Fruit fly (Drosophila melanogaster): ENCODE measurements around the gene CG33269.
"Not testable (repeated sequence)": the region's sequence is repeated elsewhere in the genome, so short reads cannot be mapped to it uniquely, and the experiment has no call there.

The CG33269 gene

DNA sequence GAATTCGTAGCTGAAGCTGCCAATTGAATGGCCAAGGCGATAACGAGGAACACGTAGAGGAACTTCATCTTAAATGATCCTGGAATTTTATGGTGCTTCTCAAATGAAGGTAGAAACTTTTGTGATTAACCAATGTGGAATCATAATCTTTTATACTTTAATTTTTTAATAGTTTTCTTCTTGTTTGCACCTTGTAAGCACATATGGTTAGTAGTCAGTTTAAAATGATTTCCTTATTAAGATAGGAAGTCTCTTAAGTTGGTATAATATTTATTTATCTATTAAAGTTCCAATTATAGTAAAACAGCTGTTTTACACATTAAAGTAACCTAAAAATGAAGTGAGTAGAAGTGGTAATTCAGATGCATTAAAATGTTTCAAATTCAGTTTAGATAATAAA, 1.1 kb downstream of the CG33269 start, which contains the start of gene CG43391:
TSS of gene CG43391 (minus strand) at position 101 of the 400 bp plus-strand sequence.
- TF ChIP-seq CG10348 (GFP tag; IDR thresholded peaks at IDR 0.05) = no peak
- TF ChIP-seq CG4496 (GFP tag; IDR thresholded peaks at IDR 0.05) = no peak
- TF ChIP-seq D1 (tag; optimal IDR thresholded peaks at IDR 0.05) = no peak
- TF ChIP-seq CG8159 (tag; optimal IDR thresholded peaks at IDR 0.05) = no peak
- TF ChIP-seq fd96Ca (GFP tag; IDR thresholded peaks at IDR 0.05) = no peak
- no peak for TF ChIP-seq Ets98B (GFP tag; IDR thresholded peaks at IDR 0.05)
- no peak for TF ChIP-seq CG13204 (GFP tag; optimal IDR thresholded peaks at IDR 0.05)
- TF ChIP-seq CG32121 (GFP tag; IDR thresholded peaks at IDR 0.05) = no peak
- no peak for TF ChIP-seq CG8301 (tag; optimal IDR thresholded peaks at IDR 0.05)
- TF ChIP-seq Pif1B (GFP tag; optimal IDR thresholded peaks at IDR 0.05) = no peak
- TF ChIP-seq gl (tag; optimal IDR thresholded peaks at IDR 0.05) = no peak
- no peak for TF ChIP-seq Pif1A (GFP tag; optimal IDR thresholded peaks at IDR 0.05)
- TF ChIP-seq EcR (GFP tag; optimal IDR thresholded peaks at IDR 0.05) = no peak
- TF ChIP-seq CG9948 (tag; optimal IDR thresholded peaks at IDR 0.05) = no peak
- TF ChIP-seq Snoo (tag; optimal IDR thresholded peaks at IDR 0.05) = no peak
- no peak for TF ChIP-seq CG12605 (GFP tag; IDR thresholded peaks at IDR 0.05)
- TF ChIP-seq CG14655 (GFP tag; optimal IDR thresholded peaks at IDR 0.05) = no peak
- no peak for TF ChIP-seq rn (GFP tag; IDR thresholded peaks at IDR 0.05)

DNA sequence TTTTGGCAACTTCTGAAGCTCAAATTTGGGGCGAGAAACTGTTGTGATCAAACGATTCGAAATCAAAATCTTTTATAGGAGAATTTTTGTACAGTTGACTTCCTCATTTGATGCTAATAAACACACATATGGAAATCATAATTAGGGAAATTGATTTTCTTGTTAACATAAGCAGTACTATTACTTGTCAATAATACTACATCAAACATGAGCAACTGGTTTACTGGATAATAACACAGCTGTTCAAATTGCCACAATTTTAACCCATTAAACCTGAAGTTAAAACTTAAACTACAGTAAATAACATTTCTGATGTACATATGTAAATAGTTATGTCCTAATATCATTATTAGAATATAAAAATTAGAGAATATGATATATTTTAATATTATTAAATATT, 2.1 kb downstream of the CG33269 start, which contains the start of gene CG43390:
TSS of gene CG43390 (minus strand) at position 32 of the 400 bp plus-strand sequence.
- no peak for TF ChIP-seq gl (tag; optimal IDR thresholded peaks at IDR 0.05)
- TF ChIP-seq CG10348 (GFP tag; IDR thresholded peaks at IDR 0.05) = no peak
- no peak for TF ChIP-seq CG34367 (tag; optimal IDR thresholded peaks at IDR 0.05)
- no peak for TF ChIP-seq Ets98B (GFP tag; IDR thresholded peaks at IDR 0.05)
- no peak for TF ChIP-seq rn (GFP tag; IDR thresholded peaks at IDR 0.05)
- TF ChIP-seq D1 (tag; optimal IDR thresholded peaks at IDR 0.05) = no peak
- no peak for TF ChIP-seq fd96Ca (GFP tag; IDR thresholded peaks at IDR 0.05)
- no peak for TF ChIP-seq CG4496 (GFP tag; IDR thresholded peaks at IDR 0.05)
- TF ChIP-seq CG14655 (GFP tag; optimal IDR thresholded peaks at IDR 0.05) = no peak
- no peak for TF ChIP-seq CG9948 (tag; optimal IDR thresholded peaks at IDR 0.05)
- no peak for TF ChIP-seq CG8159 (tag; optimal IDR thresholded peaks at IDR 0.05)
- TF ChIP-seq CG13204 (GFP tag; optimal IDR thresholded peaks at IDR 0.05) = no peak
- no peak for TF ChIP-seq Pif1A (GFP tag; optimal IDR thresholded peaks at IDR 0.05)
- no peak for TF ChIP-seq Snoo (tag; optimal IDR thresholded peaks at IDR 0.05)
- TF ChIP-seq CG32121 (GFP tag; IDR thresholded peaks at IDR 0.05) = no peak
- TF ChIP-seq Pif1B (GFP tag; optimal IDR thresholded peaks at IDR 0.05) = no peak
- TF ChIP-seq CG12605 (GFP tag; IDR thresholded peaks at IDR 0.05) = no peak

DNA sequence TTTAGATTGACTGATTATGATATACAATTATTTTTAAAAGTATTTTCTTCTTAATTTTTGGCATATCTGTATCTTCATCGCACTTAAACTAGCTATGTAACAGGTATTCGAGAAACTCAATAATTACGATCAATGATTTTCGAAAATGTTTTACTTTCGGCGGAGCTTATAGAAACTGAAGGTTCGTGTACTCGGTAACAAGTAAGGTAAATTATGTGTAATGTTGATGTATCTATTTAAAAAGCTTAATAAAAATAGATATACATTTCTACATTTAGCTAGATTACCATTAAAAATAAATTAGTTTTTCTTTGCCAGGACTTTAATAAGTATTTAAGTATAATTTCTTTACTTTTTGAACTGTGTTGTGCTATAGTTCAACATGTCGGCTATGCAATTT, 3.1 kb downstream of the CG33269 start:
- TF ChIP-seq CG12605 (GFP tag; IDR thresholded peaks at IDR 0.05) (no peak), CG15710 (tag; optimal IDR thresholded peaks at IDR 0.05) (no peak), D1 (tag; optimal IDR thresholded peaks at IDR 0.05) (peak; percentile 70), CG10348 (GFP tag; IDR thresholded peaks at IDR 0.05) (no peak)

DNA sequence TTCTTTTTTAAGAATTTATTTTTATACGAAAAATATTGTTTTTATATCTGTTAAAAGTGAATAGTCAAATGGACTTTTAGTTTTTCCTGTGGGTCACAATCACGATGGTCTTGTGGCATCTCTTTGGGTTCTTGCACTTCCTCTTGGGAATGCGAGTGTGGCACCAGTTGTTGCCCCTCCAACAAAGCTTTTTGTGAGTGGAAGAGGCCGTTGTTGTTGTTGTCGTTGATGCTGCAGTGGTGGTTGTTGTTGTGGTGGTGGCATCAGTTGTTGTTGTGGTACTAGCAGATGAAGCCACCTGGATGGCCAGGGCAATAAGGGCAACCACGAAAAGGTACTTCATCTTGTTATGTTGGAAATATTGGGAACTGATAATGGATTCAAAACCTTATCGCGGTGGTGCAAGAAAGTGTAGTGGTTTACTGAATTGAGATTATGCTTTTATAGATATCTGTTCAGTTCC, 3.8 kb downstream of the CG33269 start, which contains the start of gene CG33270:
TSS of gene CG33270 (minus strand) at position 413 of the 463 bp plus-strand sequence.
- no peak for TF ChIP-seq CG34367 (tag; optimal IDR thresholded peaks at IDR 0.05)
- TF ChIP-seq EcR (GFP tag; optimal IDR thresholded peaks at IDR 0.05) = no peak
- no peak for TF ChIP-seq CG14655 (GFP tag; optimal IDR thresholded peaks at IDR 0.05)
- TF ChIP-seq CG12605 (GFP tag; IDR thresholded peaks at IDR 0.05) = no peak
- no peak for TF ChIP-seq CG10348 (GFP tag; IDR thresholded peaks at IDR 0.05)
- no peak for TF ChIP-seq CG8301 (tag; optimal IDR thresholded peaks at IDR 0.05)
- no peak for TF ChIP-seq Ets98B (GFP tag; IDR thresholded peaks at IDR 0.05)
- no peak for TF ChIP-seq gl (tag; optimal IDR thresholded peaks at IDR 0.05)
- no peak for TF ChIP-seq Pif1A (GFP tag; optimal IDR thresholded peaks at IDR 0.05)
- no peak for TF ChIP-seq CG9948 (tag; optimal IDR thresholded peaks at IDR 0.05)

DNA sequence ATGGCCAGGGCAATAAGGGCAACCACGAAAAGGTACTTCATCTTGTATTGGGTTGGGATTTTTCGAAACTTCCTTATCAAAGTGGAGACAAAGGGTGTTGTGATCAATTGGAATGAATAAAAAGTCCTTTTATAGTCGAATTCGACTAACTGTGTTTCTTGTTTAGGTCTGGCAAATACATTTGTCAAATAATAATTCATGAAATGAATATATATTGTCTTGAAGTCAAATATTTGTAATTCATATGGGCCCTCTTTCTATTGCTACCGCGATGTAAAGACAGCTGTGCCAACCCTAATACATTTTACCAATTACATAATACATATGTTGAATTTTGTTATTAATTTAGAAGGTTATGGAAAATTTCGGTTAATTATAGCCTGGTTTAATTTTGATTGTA, 4.6 kb downstream of the CG33269 start, which contains the start of gene CG33271:
TSS of gene CG33271 (minus strand) at position 101 of the 400 bp plus-strand sequence.
- TF ChIP-seq CG10348 (GFP tag; IDR thresholded peaks at IDR 0.05) (no peak), EcR (GFP tag; optimal IDR thresholded peaks at IDR 0.05) (no peak), CG15710 (tag; optimal IDR thresholded peaks at IDR 0.05) (no peak), D1 (tag; optimal IDR thresholded peaks at IDR 0.05) (no peak), CG8301 (tag; optimal IDR thresholded peaks at IDR 0.05) (no peak), CG12605 (GFP tag; IDR thresholded peaks at IDR 0.05) (no peak), CG4496 (GFP tag; IDR thresholded peaks at IDR 0.05) (no peak), CG13204 (GFP tag; optimal IDR thresholded peaks at IDR 0.05) (no peak), CG32121 (GFP tag; IDR thresholded peaks at IDR 0.05) (no peak), CG8159 (tag; optimal IDR thresholded peaks at IDR 0.05) (no peak), gl (tag; optimal IDR thresholded peaks at IDR 0.05) (no peak), CG14655 (GFP tag; optimal IDR thresholded peaks at IDR 0.05) (no peak)

DNA sequence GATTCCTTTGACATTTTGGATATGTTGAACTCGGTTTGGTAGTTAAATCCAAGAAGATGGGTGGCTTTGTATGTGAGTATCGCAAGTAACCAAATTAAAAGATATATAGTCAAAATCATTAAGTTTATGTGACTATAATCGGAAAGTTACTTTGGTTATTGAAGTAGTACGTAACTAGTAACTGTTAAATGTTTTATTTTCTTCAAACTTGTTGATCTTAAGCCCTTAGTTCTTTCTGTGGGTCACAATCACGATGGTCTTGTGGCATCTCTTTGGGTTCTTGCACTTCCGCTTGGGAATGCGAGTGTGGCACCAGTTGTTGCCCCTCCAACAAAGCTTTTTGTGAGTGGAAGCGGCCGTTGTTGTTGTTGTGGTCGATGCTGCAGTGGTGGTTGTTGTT, 5.1 kb downstream of the CG33269 start, which contains the start of gene CG33489:
TSS of gene CG33489 (minus strand) at position 101 of the 400 bp plus-strand sequence.
- not testable (repeated sequence) for TF ChIP-seq Pif1B (GFP tag; optimal IDR thresholded peaks at IDR 0.05); D1 (tag; optimal IDR thresholded peaks at IDR 0.05); CG15710 (tag; optimal IDR thresholded peaks at IDR 0.05)

DNA sequence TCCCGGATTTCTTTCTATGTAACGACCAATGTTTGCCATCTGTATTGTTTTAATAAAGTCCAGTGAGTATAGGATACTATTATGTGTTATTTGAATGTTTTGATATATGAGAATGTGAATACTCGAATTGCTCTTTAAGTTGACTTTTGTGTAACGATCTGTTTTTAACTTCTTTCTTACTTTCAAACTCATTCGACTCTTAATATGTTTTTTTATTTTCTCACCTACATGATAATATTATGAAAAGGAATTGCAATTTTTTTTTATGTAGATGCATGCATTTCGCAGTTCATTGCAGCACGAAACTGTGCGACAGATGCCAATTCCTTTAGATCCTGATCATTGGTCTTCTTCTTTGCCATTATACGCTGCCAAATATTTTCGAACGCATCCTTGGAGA, 7.4 kb downstream of the CG33269 start, which contains the start of gene CG33490:
TSS of gene CG33490 (minus strand) at position 101 of the 400 bp plus-strand sequence.
- TF ChIP-seq CG8159 (tag; optimal IDR thresholded peaks at IDR 0.05) (no peak), CG8301 (tag; optimal IDR thresholded peaks at IDR 0.05) (no peak), CG34367 (tag; optimal IDR thresholded peaks at IDR 0.05) (no peak), CG17806 (tag; optimal IDR thresholded peaks at IDR 0.05) (no peak), fd96Ca (GFP tag; IDR thresholded peaks at IDR 0.05) (no peak), rn (GFP tag; IDR thresholded peaks at IDR 0.05) (no peak), D1 (tag; optimal IDR thresholded peaks at IDR 0.05) (no peak), CG13204 (GFP tag; optimal IDR thresholded peaks at IDR 0.05) (no peak), Pif1B (GFP tag; optimal IDR thresholded peaks at IDR 0.05) (no peak), CG9948 (tag; optimal IDR thresholded peaks at IDR 0.05) (no peak), CG4496 (GFP tag; IDR thresholded peaks at IDR 0.05) (no peak)

All from whole organism, pupa.